Worm (Caenorhabditis elegans): ENCODE data around the gene F35F10.1.

ce11 chrV:3346434-3347019 is 30.4 kb downstream of the F35F10.1 start, which contains the start of gene fbxa-65:
- no peak for TF ChIP-seq ama-1 (optimal IDR thresholded peaks at IDR 0.05)
- no peak for TF ChIP-seq zag-1 (tag; optimal IDR thresholded peaks at IDR 0.05)
- no peak for TF ChIP-seq ztf-11 (tag; optimal IDR thresholded peaks at IDR 0.05)
- no peak for TF ChIP-seq lin-15B (tag; optimal IDR thresholded peaks at IDR 0.05)
- no peak for TF ChIP-seq ceh-8 (GFP tag; optimal IDR thresholded peaks at IDR 0.05)
- no peak for TF ChIP-seq elt-3 (tag; optimal IDR thresholded peaks at IDR 0.05)
- no peak for TF ChIP-seq nhr-12 (tag; optimal IDR thresholded peaks at IDR 0.05)
- TF ChIP-seq hlh-17 (GFP tag; optimal IDR thresholded peaks at IDR 0.05; ENCODE audit: borderline replicate concordance): no peak

All from whole organism, L1 larva.